Fruit fly (Drosophila melanogaster) whole organism, pupa: Measurements from ENCODE around the gene Nct.

Experiments used
- CG10348 ChIP-seq: fragments of 200-800 bp; sonication (Bioruptor generic); IDR thresholded peaks from 2 replicates; pipeline ENCODE4 v1.3.6; 2022; ENCODE audit warnings: missing biosample characterization, missing genetic modification characterization
- CG12605 ChIP-seq: fragments of 200-800 bp; sonication (Bioruptor generic); IDR thresholded peaks from 2 replicates; pipeline ENCODE4 v1.3.6; 2022; ENCODE audit warnings: missing biosample characterization, missing genetic modification characterization
- CG13204 ChIP-seq: fragments of 200-800 bp; sonication (Bioruptor generic); optimal IDR thresholded peaks from 2 replicates; lab custom pipeline; 2018; ENCODE audit warnings: missing biosample characterization, mild to moderate bottlenecking, missing genetic modification characterization, moderate library complexity
- CG14655 ChIP-seq: fragments of 200-800 bp; sonication (Bioruptor generic); optimal IDR thresholded peaks from 3 replicates; lab custom pipeline; 2017; ENCODE audit warnings: mild to moderate bottlenecking, missing biosample characterization, missing genetic modification reagents, missing genetic modification characterization
- CG15710 ChIP-seq: fragments of 200-800 bp; sonication (Bioruptor generic); optimal IDR thresholded peaks from 2 replicates; lab custom pipeline; 2018; ENCODE audit warnings: missing biosample characterization, mild to moderate bottlenecking, missing genetic modification characterization, moderate library complexity
- CG17806 ChIP-seq: fragments of 200-800 bp; sonication (Bioruptor generic); optimal IDR thresholded peaks from 2 replicates; lab custom pipeline; 2018; ENCODE audit warnings: missing biosample characterization, mild to moderate bottlenecking, missing genetic modification characterization, moderate library complexity
- CG34367 ChIP-seq: fragments of 200-800 bp; sonication (Bioruptor generic); optimal IDR thresholded peaks from 2 replicates; lab custom pipeline; 2018; ENCODE audit warnings: missing biosample characterization, mild to moderate bottlenecking, missing genetic modification characterization
- D1 ChIP-seq: fragments of 200-800 bp; sonication (Bioruptor generic); optimal IDR thresholded peaks from 2 replicates; lab custom pipeline; 2018; ENCODE audit warnings: missing biosample characterization, mild to moderate bottlenecking, missing genetic modification characterization, moderate library complexity
- Pif1A ChIP-seq: fragments of 200-800 bp; sonication (Bioruptor generic); optimal IDR thresholded peaks from 3 replicates; lab custom pipeline; 2016; ENCODE audit warnings: missing biosample characterization, missing genetic modification characterization
- Pif1B ChIP-seq: fragments of 200-800 bp; sonication (Bioruptor generic); optimal IDR thresholded peaks from 3 replicates; lab custom pipeline; 2016; ENCODE audit warnings: missing biosample characterization, missing genetic modification characterization
- Snoo ChIP-seq: fragments of 200-800 bp; sonication (Bioruptor generic); optimal IDR thresholded peaks from 3 replicates; lab custom pipeline; 2017; ENCODE audit warnings: missing biosample characterization, mild to moderate bottlenecking, missing genetic modification characterization, inconsistent platforms
- fd96Ca ChIP-seq: fragments of 200-800 bp; sonication (Bioruptor generic); IDR thresholded peaks from 3 replicates; pipeline ENCODE4 v1.3.6; 2022; ENCODE audit warnings: missing biosample characterization, missing genetic modification characterization
- rn ChIP-seq: fragments of 200-800 bp; sonication (Bioruptor generic); IDR thresholded peaks from 2 replicates; pipeline ENCODE4 v1.3.6; 2022; ENCODE audit warnings: missing biosample characterization, missing genetic modification characterization

dm6 chr3R:24829887-24830351, 21.5 kb upstream of the Nct start, which contains the start of the genes Kaz and CG43273:
- TF ChIP-seq CG34367 (tag; lab: Kevin White, UChicago) (no peak), CG17806 (tag; lab: Kevin White, UChicago) (no peak), CG12605 (no peak), rn (no peak), CG14655 (GFP tag; lab: Kevin White, UChicago) (no peak), D1 (tag; lab: Kevin White, UChicago) (no peak), CG10348 (GFP tag; lab: Robert Waterston, UW) (no peak), Pif1A (GFP tag; lab: Kevin White, UChicago) (no peak), fd96Ca (GFP tag; lab: Robert Waterston, UW) (no peak), Snoo (tag; lab: Kevin White, UChicago) (no peak), CG15710 (no peak), CG13204 (no peak), Pif1B (GFP tag; lab: Kevin White, UChicago) (no peak)
